Worm (Caenorhabditis elegans) whole organism, mixed stage, embryonic: ENCODE data around the gene emc-6.

ENCODE experiments used
- bed-3 ChIP-seq: fragments of 200-800 bp; sonication (Bioruptor generic); optimal IDR thresholded peaks from 3 replicates; lab custom pipeline; 2018; ENCODE audit warnings: mild to moderate bottlenecking, missing genetic modification characterization, moderate library complexity, missing compliant biosample characterization
- blmp-1 ChIP-seq: fragments of 150-350 bp; optimal IDR thresholded peaks from 2 replicates; lab custom pipeline; 2014; ENCODE audit warnings: missing biosample characterization, missing genetic modification characterization
- ces-1 ChIP-seq: fragments of 150-350 bp; optimal IDR thresholded peaks from 2 replicates; lab custom pipeline; 2014; ENCODE audit warnings: missing biosample characterization, missing genetic modification reagents, missing genetic modification characterization
- drap-1 ChIP-seq: fragments of 200-800 bp; sonication (Bioruptor generic); optimal IDR thresholded peaks from 3 replicates; lab custom pipeline; 2018; ENCODE audit warnings: mild to moderate bottlenecking, missing genetic modification characterization, missing compliant biosample characterization
- elt-3 ChIP-seq: fragments of 150-350 bp; optimal IDR thresholded peaks from 2 replicates; lab custom pipeline; 2014; ENCODE audit warnings: missing biosample characterization, missing genetic modification characterization
- lin-13 ChIP-seq: fragments of 150-350 bp; optimal IDR thresholded peaks from 2 replicates; lab custom pipeline; 2014; ENCODE audit warnings: missing biosample characterization, missing genetic modification characterization
- nhr-28 ChIP-seq: fragments of 150-350 bp; optimal IDR thresholded peaks from 2 replicates; lab custom pipeline; 2014; ENCODE audit warnings: missing biosample characterization, missing genetic modification characterization
- pha-4 ChIP-seq: fragments of 150-350 bp; optimal IDR thresholded peaks from 2 replicates; lab custom pipeline; 2018; ENCODE audit warnings: missing biosample characterization, missing genetic modification reagents, missing genetic modification characterization
- unc-120 ChIP-seq: sonication (generic microtip); optimal IDR thresholded peaks from 2 replicates; lab custom pipeline; 2017; ENCODE audit warnings: missing genetic modification characterization, missing compliant biosample characterization; ENCODE audit not compliant: poor library complexity, severe bottlenecking
- unc-39 ChIP-seq: fragments of 150-350 bp; optimal IDR thresholded peaks from 2 replicates; lab custom pipeline; 2014; ENCODE audit warnings: missing biosample characterization, missing genetic modification characterization
- unc-62 ChIP-seq: fragments of 150-350 bp; optimal IDR thresholded peaks from 2 replicates; lab custom pipeline; 2014; ENCODE audit warnings: missing biosample characterization, missing genetic modification reagents, missing genetic modification characterization

DNA sequence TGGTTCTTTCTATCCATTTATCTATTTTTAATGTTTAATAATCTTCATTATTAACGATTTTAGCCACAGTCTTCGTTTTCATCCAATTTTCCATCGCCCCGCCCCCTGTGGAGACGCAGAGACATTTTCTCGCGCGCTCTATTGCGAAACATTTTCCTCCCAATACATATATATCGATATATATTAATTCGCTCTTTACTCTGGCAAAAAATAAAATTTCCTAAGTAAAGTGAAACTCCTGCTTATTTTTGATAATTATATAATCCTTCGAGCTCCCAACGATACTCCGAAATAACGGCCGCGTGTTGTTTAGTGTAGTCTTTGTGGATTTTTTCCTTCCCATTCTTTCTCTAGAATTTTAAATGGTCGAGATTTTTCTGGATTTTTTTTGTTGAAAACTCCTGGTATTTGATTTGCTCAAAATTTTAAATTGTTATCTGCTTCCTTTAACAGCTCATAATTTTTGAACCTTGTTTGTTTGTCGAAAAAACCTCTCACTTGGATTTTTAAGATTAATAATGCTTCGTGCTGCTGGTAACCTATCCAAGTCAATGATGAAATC lies 18.9 kb upstream of the emc-6 start, which contains the start of gene sucg-1:
- TF ChIP-seq bed-3 (no peak), elt-3 (no peak), drap-1 (GFP tag; lab: Kevin White, UChicago) (no peak), nhr-28 (tag; lab: Kevin White, UChicago) (no peak), blmp-1 (tag; lab: Kevin White, UChicago) (no peak), unc-120 (tag; lab: Kevin White, UChicago) (no peak), unc-62 (GFP tag; lab: Kevin White, UChicago) (no peak), pha-4 (tag; lab: Kevin White, UChicago) (no peak), lin-13 (tag; lab: Kevin White, UChicago) (no peak), unc-39 (tag; lab: Kevin White, UChicago) (no peak), ces-1 (peak; percentile 2)
